Worm (Caenorhabditis elegans) whole organism, late embryonic: ENCODE data around the gene M176.16.

Experiments
- ahr-1 ChIP-seq: sonication (generic microtip); optimal IDR thresholded peaks from 2 replicates; lab custom pipeline; 2016; ENCODE audit warnings: missing genetic modification characterization, missing compliant biosample characterization
- ceh-18 ChIP-seq: sonication (generic microtip); optimal IDR thresholded peaks from 2 replicates; lab custom pipeline; 2016; ENCODE audit warnings: missing genetic modification characterization, missing compliant biosample characterization
- ceh-30 ChIP-seq: fragments of 150-350 bp; optimal IDR thresholded peaks from 2 replicates; lab custom pipeline; 2014; ENCODE audit warnings: missing biosample characterization, missing genetic modification characterization
- ceh-6 ChIP-seq: fragments of 200-800 bp; sonication (Bioruptor generic); optimal IDR thresholded peaks from 2 replicates; lab custom pipeline; 2018; ENCODE audit warnings: mild to moderate bottlenecking, missing genetic modification characterization, missing compliant biosample characterization
- ceh-9 ChIP-seq: sonication (generic microtip); optimal IDR thresholded peaks from 2 replicates; lab custom pipeline; 2016; ENCODE audit warnings: mild to moderate bottlenecking, missing genetic modification characterization, inconsistent platforms, missing compliant biosample characterization
- elt-2 ChIP-seq: sonication (generic microtip); optimal IDR thresholded peaks from 2 replicates; lab custom pipeline; 2016; ENCODE audit warnings: missing genetic modification reagents, missing genetic modification characterization, missing compliant biosample characterization
- elt-4 ChIP-seq: sonication (generic microtip); optimal IDR thresholded peaks from 2 replicates; lab custom pipeline; 2016; ENCODE audit warnings: missing genetic modification characterization, missing compliant biosample characterization
- ets-4 ChIP-seq: sonication (generic microtip); optimal IDR thresholded peaks from 2 replicates; lab custom pipeline; 2016; ENCODE audit warnings: missing genetic modification characterization, missing compliant biosample characterization
- lim-6 ChIP-seq: sonication (generic microtip); optimal IDR thresholded peaks from 2 replicates; lab custom pipeline; 2016; ENCODE audit warnings: missing genetic modification characterization, missing compliant biosample characterization
- tbx-7 ChIP-seq: sonication (generic microtip); optimal IDR thresholded peaks from 2 replicates; lab custom pipeline; 2016; ENCODE audit warnings: missing genotype, missing genetic modification characterization, missing compliant biosample characterization

ce11 chrII:9441838-9442237 is 23.5 kb downstream of the M176.16 start, which contains the start of gene chil-16:
- no peak for TF ChIP-seq elt-2 (tag; lab: Kevin White, UChicago)
- TF ChIP-seq elt-4 (tag; lab: Kevin White, UChicago), result no peak
- TF ChIP-seq ceh-30 (tag; lab: Kevin White, UChicago), result no peak
- no peak for TF ChIP-seq tbx-7
- TF ChIP-seq lim-6 (tag; lab: Kevin White, UChicago), result no peak
- TF ChIP-seq ets-4 (tag; lab: Kevin White, UChicago), result no peak
- no peak for TF ChIP-seq ceh-6 (GFP tag; lab: Kevin White, UChicago)
- no peak for TF ChIP-seq ahr-1 (tag; lab: Kevin White, UChicago)
- no peak for TF ChIP-seq ceh-9 (tag; lab: Kevin White, UChicago)
- TF ChIP-seq ceh-18 (tag; lab: Kevin White, UChicago), result no peak
